Fruit fly (Drosophila melanogaster) Kc167 (cell line): ENCODE results near the gene capt.

Experiments used
- Myc ChIP-seq: fragments of >200 bp; optimal IDR thresholded peaks from 2 replicates; lab custom pipeline; 2017; ENCODE audit warnings: missing external identifiers
- Sin3A ChIP-seq: fragments of >200 bp; optimal IDR thresholded peaks from 2 replicates; lab custom pipeline; 2018; ENCODE audit warnings: missing external identifiers
- h ChIP-seq: fragments of >200 bp; optimal IDR thresholded peaks from 3 replicates; lab custom pipeline; 2018; ENCODE audit warnings: missing external identifiers
- insv ChIP-seq: fragments of >200 bp; optimal IDR thresholded peaks from 3 replicates; lab custom pipeline; 2018; ENCODE audit warnings: missing external identifiers
- psq ChIP-seq: fragments of >200 bp; optimal IDR thresholded peaks from 2 replicates; lab custom pipeline; 2017; ENCODE audit warnings: missing external identifiers
- ttk ChIP-seq: sonication (Bioruptor generic); optimal IDR thresholded peaks from 2 replicates; lab custom pipeline; 2017; ENCODE audit warnings: missing external identifiers

The capt gene

DNA sequence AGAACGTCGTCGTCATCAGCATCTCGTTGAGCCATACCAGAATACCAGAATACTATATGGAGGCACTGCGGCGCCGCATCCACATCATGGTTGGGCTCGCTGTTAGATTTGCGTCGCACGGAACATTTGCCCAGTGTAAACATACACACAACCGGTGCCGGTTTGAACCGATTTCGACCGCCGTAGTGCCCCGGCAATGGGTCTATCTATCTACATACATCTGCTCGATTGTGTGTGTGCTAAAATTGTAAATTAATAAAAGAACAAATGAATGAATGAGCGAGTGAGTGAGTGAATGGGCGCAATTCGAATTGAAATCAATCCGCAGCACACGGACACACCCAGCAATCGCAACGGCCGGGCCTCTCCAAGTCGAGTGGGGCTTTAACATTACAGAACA, 32.6 kb downstream of the capt start:
- TF ChIP-seq Myc (lab: Kevin White, UChicago) (no peak), h (lab: Kevin White, UChicago) (no peak), insv (lab: Kevin White, UChicago) (no peak), psq (lab: Kevin White, UChicago) (no peak), ttk (no peak), Sin3A (lab: Kevin White, UChicago) (no peak)

- no peak for TF ChIP-seq Sin3A (lab: Kevin White, UChicago)
- no peak for TF ChIP-seq ttk
- TF ChIP-seq insv (lab: Kevin White, UChicago): no peak
- no peak for TF ChIP-seq Myc (lab: Kevin White, UChicago)
- TF ChIP-seq psq (lab: Kevin White, UChicago): no peak
- TF ChIP-seq h (lab: Kevin White, UChicago): no peak
Observed at dm6 chr2L:1124265-1124664, 33.8 kb downstream of the capt start.

DNA sequence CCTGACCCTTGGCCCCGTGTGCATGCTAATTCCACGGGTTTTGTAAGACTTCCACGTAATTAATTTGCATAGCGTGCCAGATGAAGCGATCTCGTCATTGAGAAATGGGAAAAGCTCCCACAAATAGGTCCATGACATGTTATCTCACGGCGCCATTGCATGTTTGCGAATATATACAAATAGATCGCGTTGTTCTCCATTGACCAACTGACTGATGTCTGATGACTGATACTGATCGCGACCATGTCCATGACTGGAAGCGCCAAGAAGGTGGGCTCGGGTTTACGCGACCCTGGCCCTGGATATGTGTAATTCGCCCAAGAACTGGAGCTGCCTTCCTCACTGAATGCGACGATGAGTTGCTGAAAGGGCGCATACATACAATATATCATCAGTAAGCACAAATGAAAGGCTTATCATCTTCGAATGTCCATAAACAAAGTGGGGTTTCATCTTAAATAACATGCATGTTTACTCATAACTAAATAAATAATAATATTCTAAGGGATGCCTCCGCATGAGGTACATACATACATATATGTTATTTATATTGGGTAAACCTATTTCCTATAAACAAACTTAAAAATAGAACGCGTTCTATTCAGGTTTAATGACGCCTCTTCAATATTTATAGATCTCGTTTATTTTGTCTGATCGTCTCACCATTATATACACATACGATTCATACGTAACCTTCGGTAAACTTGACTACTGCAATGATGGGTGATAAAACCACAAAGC, 34.8 kb downstream of the capt start:
- TF ChIP-seq h (lab: Kevin White, UChicago): no peak
- TF ChIP-seq Sin3A (lab: Kevin White, UChicago): no peak
- TF ChIP-seq psq (lab: Kevin White, UChicago): no peak
- no peak for TF ChIP-seq insv (lab: Kevin White, UChicago)
- TF ChIP-seq ttk: no peak
- TF ChIP-seq Myc (lab: Kevin White, UChicago): no peak

- TF ChIP-seq ttk (no peak), psq (lab: Kevin White, UChicago) (no peak), Sin3A (lab: Kevin White, UChicago) (no peak), insv (lab: Kevin White, UChicago) (no peak), Myc (lab: Kevin White, UChicago) (no peak), h (lab: Kevin White, UChicago) (no peak)
Observed at dm6 chr2L:1122711-1122960, 35.4 kb downstream of the capt start.

- no peak for TF ChIP-seq psq (lab: Kevin White, UChicago)
- no peak for TF ChIP-seq insv (lab: Kevin White, UChicago)
- TF ChIP-seq Myc (lab: Kevin White, UChicago): no peak
- no peak for TF ChIP-seq ttk
- TF ChIP-seq h (lab: Kevin White, UChicago): no peak
- TF ChIP-seq Sin3A (lab: Kevin White, UChicago): no peak
Observed at dm6 chr2L:1121942-1122710, 35.9 kb downstream of the capt start.

DNA sequence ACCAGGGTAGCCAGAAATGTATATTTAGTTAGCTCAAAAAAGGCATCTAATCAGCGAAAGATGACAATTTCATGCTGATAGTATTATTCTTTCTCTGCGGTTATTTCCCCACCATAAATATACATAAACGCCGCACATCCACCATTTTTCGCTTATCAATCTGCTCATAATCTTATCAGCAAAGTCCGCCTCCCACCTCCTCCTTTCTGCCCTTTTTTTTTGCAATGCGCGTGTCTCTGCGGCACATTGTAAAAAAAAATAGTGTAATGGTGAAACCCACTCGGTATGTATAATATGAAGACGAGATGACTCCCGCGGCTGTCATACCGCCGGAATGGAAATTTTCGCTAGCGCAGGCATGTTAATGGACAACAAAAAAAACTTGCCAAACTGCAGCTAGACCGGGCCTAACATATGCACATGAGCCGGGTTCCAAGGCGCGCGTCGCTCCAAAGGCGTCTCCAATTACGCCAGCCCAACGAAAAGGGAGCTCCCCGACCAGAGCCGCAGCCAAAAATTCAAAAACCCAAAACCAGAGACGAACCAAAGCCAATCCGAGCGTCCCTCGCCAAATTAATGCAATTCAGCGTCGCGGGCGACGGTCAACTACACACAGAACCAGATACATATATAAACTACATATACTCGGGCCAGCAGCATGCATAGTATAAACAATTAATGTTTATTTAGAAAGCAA, 37.7 kb downstream of the capt start:
- TF ChIP-seq insv (lab: Kevin White, UChicago) (no peak), Myc (lab: Kevin White, UChicago) (no peak), ttk (no peak), Sin3A (lab: Kevin White, UChicago) (no peak), h (lab: Kevin White, UChicago) (no peak), psq (lab: Kevin White, UChicago) (no peak)

dm6 chr2L:1118880-1119809, 38.9 kb downstream of the capt start:
- TF ChIP-seq h (lab: Kevin White, UChicago) (no peak), insv (lab: Kevin White, UChicago) (no peak), Sin3A (lab: Kevin White, UChicago) (no peak)

dm6 chr2L:1118149-1118548, 39.9 kb downstream of the capt start:
- TF ChIP-seq insv (lab: Kevin White, UChicago) (no peak), Myc (lab: Kevin White, UChicago) (no peak)

DNA sequence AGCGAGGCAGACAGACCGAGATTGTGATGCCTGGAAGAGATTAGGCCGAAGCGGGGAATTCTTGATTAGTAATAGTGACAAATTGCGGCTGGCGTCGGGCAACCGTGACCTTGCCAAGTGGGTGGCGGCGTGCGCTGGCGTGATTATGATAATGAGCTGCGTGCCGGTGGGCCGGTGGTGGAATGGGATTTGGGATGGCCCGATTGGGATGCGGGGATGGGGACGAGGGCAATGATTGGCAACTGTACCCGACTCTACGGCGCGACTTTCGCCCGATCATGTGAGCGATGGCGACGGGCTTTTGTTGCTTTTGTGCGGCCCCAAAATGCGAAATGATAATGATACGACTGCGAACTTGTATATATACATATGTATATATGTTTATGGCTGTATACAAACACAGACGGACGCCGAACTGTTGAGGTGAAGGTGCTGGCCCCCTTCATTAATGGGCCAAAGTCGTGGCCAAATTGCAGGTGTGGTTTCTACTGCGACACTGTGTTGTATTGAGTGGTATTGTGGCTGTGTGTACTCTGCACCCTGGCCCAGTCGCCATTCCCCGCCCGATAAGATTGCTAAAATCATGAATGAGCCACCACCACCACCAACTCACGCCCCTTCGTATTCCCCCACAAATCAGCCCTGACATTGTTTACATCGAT, 41.3 kb downstream of the capt start:
- TF ChIP-seq h (lab: Kevin White, UChicago): peak; percentile 3
- TF ChIP-seq Sin3A (lab: Kevin White, UChicago): no peak
- TF ChIP-seq ttk: no peak

DNA sequence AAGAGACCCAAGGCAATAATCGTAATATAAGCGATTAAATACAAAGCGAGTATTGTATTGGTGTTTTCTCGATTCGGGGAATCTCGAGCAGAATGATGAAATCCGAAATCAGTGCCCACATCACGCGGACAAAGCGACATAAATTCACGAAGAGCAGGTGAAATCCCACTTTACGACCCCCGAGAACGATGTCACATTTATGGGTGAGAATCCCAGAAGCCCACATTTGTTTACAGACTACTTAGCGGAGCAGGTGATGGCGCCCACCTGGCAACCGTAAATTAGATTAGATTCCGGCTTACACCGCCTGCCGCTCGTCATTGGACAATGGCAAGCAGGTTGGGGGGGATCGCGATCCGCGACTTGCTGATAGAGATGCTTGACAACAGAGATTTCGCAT, 43.8 kb downstream of the capt start:
- TF ChIP-seq h (lab: Kevin White, UChicago) (no peak), ttk (no peak), psq (lab: Kevin White, UChicago) (no peak), insv (lab: Kevin White, UChicago) (no peak), Myc (lab: Kevin White, UChicago) (no peak), Sin3A (lab: Kevin White, UChicago) (no peak)

dm6 chr2L:1112641-1113040, 45.4 kb downstream of the capt start, which contains the start of gene CG14340:
Gene CG14340, plus strand, starts transcription at chr2L:1112941.
- TF ChIP-seq insv (lab: Kevin White, UChicago) (no peak), Myc (lab: Kevin White, UChicago) (no peak), h (lab: Kevin White, UChicago) (no peak), Sin3A (lab: Kevin White, UChicago) (no peak), psq (lab: Kevin White, UChicago) (no peak), ttk (no peak)
